Worm (Caenorhabditis elegans) whole organism, L3 larva: ENCODE results near the gene F57C12.2.

Experiments
- R02D3.7 ChIP-seq: fragments of 150-350 bp; optimal IDR thresholded peaks from 2 replicates; lab custom pipeline; 2014; ENCODE audit warnings: missing biosample characterization, missing genetic modification characterization
- ama-1 ChIP-seq: fragments of 150-350 bp; optimal IDR thresholded peaks from 2 replicates; lab custom pipeline; 2018
- ceh-9 ChIP-seq: sonication (generic microtip); optimal IDR thresholded peaks from 2 replicates; lab custom pipeline; 2018; ENCODE audit warnings: missing biosample characterization, missing genetic modification characterization

DNA sequence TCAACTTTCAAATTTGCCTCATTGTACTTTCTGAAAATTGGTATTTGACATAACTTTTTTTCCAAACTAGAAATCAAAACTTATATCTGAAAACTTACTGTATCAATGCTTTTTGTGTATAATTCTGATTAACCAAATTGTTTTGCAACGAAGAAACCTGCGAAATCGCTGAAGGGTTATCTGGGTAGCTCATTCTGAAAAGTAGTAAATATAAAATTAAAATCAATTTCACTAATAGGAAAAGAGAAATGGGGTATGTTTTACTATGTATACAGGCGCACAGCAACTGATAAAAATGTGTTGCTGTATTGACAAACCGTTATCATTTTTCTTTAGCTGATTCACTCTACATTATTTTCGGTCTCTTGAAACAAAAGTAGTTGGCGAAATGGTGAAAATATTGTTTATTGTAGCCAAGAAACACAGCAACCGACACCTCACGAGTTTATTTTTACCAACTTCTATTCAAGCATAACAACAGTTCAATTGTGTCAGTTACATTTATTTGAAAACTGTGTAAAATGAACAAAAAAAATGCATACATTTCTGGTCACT, at the start of gene F57C12.2:
- TF ChIP-seq ama-1 (lab: Kevin White, UChicago) (no peak), ceh-9 (tag; lab: Kevin White, UChicago) (no peak), R02D3.7 (tag; lab: Kevin White, UChicago) (no peak)
